Fruit fly (Drosophila melanogaster): Measurements from ENCODE around the gene osa.

Gene osa

dm6 chr3R:17667279-17667678, 50.9 kb downstream of the osa start, which contains the start of gene CG45045:
TSS of gene CG45045 (plus strand) at chr3R:17667572.
- TF ChIP-seq CG32121 (GFP tag; IDR thresholded peaks at IDR 0.05) (no peak), EcR (GFP tag; optimal IDR thresholded peaks at IDR 0.05) (no peak), CG13204 (GFP tag; optimal IDR thresholded peaks at IDR 0.05) (no peak), D1 (tag; optimal IDR thresholded peaks at IDR 0.05) (no peak), CG9948 (tag; optimal IDR thresholded peaks at IDR 0.05) (no peak), CG34367 (tag; optimal IDR thresholded peaks at IDR 0.05) (no peak), fd96Ca (GFP tag; IDR thresholded peaks at IDR 0.05) (no peak), Ets98B (GFP tag; IDR thresholded peaks at IDR 0.05) (no peak), Snoo (tag; optimal IDR thresholded peaks at IDR 0.05) (no peak)

- no peak for TF ChIP-seq CG10348 (GFP tag; IDR thresholded peaks at IDR 0.05)
- TF ChIP-seq CG8159 (tag; optimal IDR thresholded peaks at IDR 0.05) = no peak
- no peak for TF ChIP-seq CG8301 (tag; optimal IDR thresholded peaks at IDR 0.05)
- no peak for TF ChIP-seq CG17806 (tag; optimal IDR thresholded peaks at IDR 0.05)
- TF ChIP-seq Snoo (tag; optimal IDR thresholded peaks at IDR 0.05) = no peak
- TF ChIP-seq CG14655 (GFP tag; optimal IDR thresholded peaks at IDR 0.05) = no peak
- no peak for TF ChIP-seq CG13204 (GFP tag; optimal IDR thresholded peaks at IDR 0.05)
- TF ChIP-seq CG9948 (tag; optimal IDR thresholded peaks at IDR 0.05) = no peak
Observed at dm6 chr3R:17666797-17667156, 51.4 kb downstream of the osa start.

dm6 chr3R:17666061-17666796, 51.9 kb downstream of the osa start:
- no peak for TF ChIP-seq rn (GFP tag; IDR thresholded peaks at IDR 0.05)
- no peak for TF ChIP-seq CG13204 (GFP tag; optimal IDR thresholded peaks at IDR 0.05)
- no peak for TF ChIP-seq CG14655 (GFP tag; optimal IDR thresholded peaks at IDR 0.05)

- TF ChIP-seq CG4496 (GFP tag; IDR thresholded peaks at IDR 0.05) (no peak), CG8159 (tag; optimal IDR thresholded peaks at IDR 0.05) (no peak), Pif1B (GFP tag; optimal IDR thresholded peaks at IDR 0.05) (no peak), Ets98B (GFP tag; IDR thresholded peaks at IDR 0.05) (no peak), CG34367 (tag; optimal IDR thresholded peaks at IDR 0.05) (no peak), CG14655 (GFP tag; optimal IDR thresholded peaks at IDR 0.05) (no peak), rn (GFP tag; IDR thresholded peaks at IDR 0.05) (no peak), CG9948 (tag; optimal IDR thresholded peaks at IDR 0.05) (no peak), gl (tag; optimal IDR thresholded peaks at IDR 0.05) (no peak), CG17806 (tag; optimal IDR thresholded peaks at IDR 0.05) (no peak), CG13204 (GFP tag; optimal IDR thresholded peaks at IDR 0.05) (no peak), fd96Ca (GFP tag; IDR thresholded peaks at IDR 0.05) (no peak), Pif1A (GFP tag; optimal IDR thresholded peaks at IDR 0.05) (no peak), CG12605 (GFP tag; IDR thresholded peaks at IDR 0.05) (no peak), EcR (GFP tag; optimal IDR thresholded peaks at IDR 0.05) (no peak), CG15710 (tag; optimal IDR thresholded peaks at IDR 0.05) (no peak), CG32121 (GFP tag; IDR thresholded peaks at IDR 0.05) (no peak), CG10348 (GFP tag; IDR thresholded peaks at IDR 0.05) (no peak)
Observed at dm6 chr3R:17656923-17657322, 61.2 kb downstream of the osa start.

- TF ChIP-seq Ets98B (GFP tag; IDR thresholded peaks at IDR 0.05) (no peak), CG12605 (GFP tag; IDR thresholded peaks at IDR 0.05) (no peak), CG4496 (GFP tag; IDR thresholded peaks at IDR 0.05) (peak; percentile 32; the same call in 1 of the 3 replicates), gl (tag; optimal IDR thresholded peaks at IDR 0.05) (no peak), CG8301 (tag; optimal IDR thresholded peaks at IDR 0.05) (no peak), Snoo (tag; optimal IDR thresholded peaks at IDR 0.05) (peak; percentile 45), CG13204 (GFP tag; optimal IDR thresholded peaks at IDR 0.05) (no peak), fd96Ca (GFP tag; IDR thresholded peaks at IDR 0.05) (no peak), CG8159 (tag; optimal IDR thresholded peaks at IDR 0.05) (no peak), CG34367 (tag; optimal IDR thresholded peaks at IDR 0.05) (peak; percentile 23), EcR (GFP tag; optimal IDR thresholded peaks at IDR 0.05) (no peak)
Observed at dm6 chr3R:17655040-17655439, 63.1 kb downstream of the osa start.

- no peak for TF ChIP-seq Ets98B (GFP tag; IDR thresholded peaks at IDR 0.05)
Observed at dm6 chr3R:17653879-17654278, 64.3 kb downstream of the osa start.

- TF ChIP-seq CG17806 (tag; optimal IDR thresholded peaks at IDR 0.05) (no peak), CG34367 (tag; optimal IDR thresholded peaks at IDR 0.05) (no peak), D1 (tag; optimal IDR thresholded peaks at IDR 0.05) (no peak), CG8159 (tag; optimal IDR thresholded peaks at IDR 0.05) (no peak), fd96Ca (GFP tag; IDR thresholded peaks at IDR 0.05) (no peak), CG8301 (tag; optimal IDR thresholded peaks at IDR 0.05) (no peak), CG12605 (GFP tag; IDR thresholded peaks at IDR 0.05) (no peak), Ets98B (GFP tag; IDR thresholded peaks at IDR 0.05) (no peak), rn (GFP tag; IDR thresholded peaks at IDR 0.05) (no peak), Snoo (tag; optimal IDR thresholded peaks at IDR 0.05) (no peak), CG15710 (tag; optimal IDR thresholded peaks at IDR 0.05) (no peak), Pif1A (GFP tag; optimal IDR thresholded peaks at IDR 0.05) (no peak), Pif1B (GFP tag; optimal IDR thresholded peaks at IDR 0.05) (no peak), CG4496 (GFP tag; IDR thresholded peaks at IDR 0.05) (no peak), CG13204 (GFP tag; optimal IDR thresholded peaks at IDR 0.05) (no peak), CG32121 (GFP tag; IDR thresholded peaks at IDR 0.05) (no peak)
Observed at dm6 chr3R:17647444-17647843, 70.7 kb downstream of the osa start, which contains the start of gene CG14322. TSS of gene CG14322 (plus strand) at chr3R:17647679.

Data from whole organism, pupa.